Fruit fly (Drosophila melanogaster) whole organism, embryonic: ENCODE results near the gene CG13949.

Source experiments
- Atf-2 ChIP-seq: fragments of 200-800 bp; sonication (Bioruptor generic); optimal IDR thresholded peaks from 2 replicates; lab custom pipeline; 2016; ENCODE audit warnings: missing biosample characterization, missing genetic modification characterization
- CG1024 ChIP-seq: fragments of 200-800 bp; sonication (Bioruptor generic); IDR thresholded peaks from 2 replicates; pipeline ENCODE4 v1.3.6; 2022; ENCODE audit warnings: missing biosample characterization, missing genetic modification characterization
- CG10654 ChIP-seq: fragments of 200-800 bp; sonication (Bioruptor generic); optimal IDR thresholded peaks from 2 replicates; lab custom pipeline; 2016; ENCODE audit warnings: missing biosample characterization, missing genetic modification characterization
- CG12104 ChIP-seq: fragments of 200-800 bp; sonication (Bioruptor generic); optimal IDR thresholded peaks from 3 replicates; lab custom pipeline; 2016; ENCODE audit warnings: missing biosample characterization, missing genetic modification characterization
- CG12236 ChIP-seq: fragments of 200-800 bp; sonication (Bioruptor generic); optimal IDR thresholded peaks from 2 replicates; lab custom pipeline; 2016; ENCODE audit warnings: missing biosample characterization, missing genetic modification characterization
- CG12942 ChIP-seq: fragments of 200-800 bp; sonication (Bioruptor generic); optimal IDR thresholded peaks from 3 replicates; lab custom pipeline; 2016; ENCODE audit warnings: missing biosample characterization, missing genetic modification characterization
- CG13424 ChIP-seq: fragments of 200-800 bp; sonication (Bioruptor generic); optimal IDR thresholded peaks from 2 replicates; lab custom pipeline; 2019; ENCODE audit warnings: missing biosample characterization, mild to moderate bottlenecking, missing genetic modification characterization, moderate library complexity
- CG13775 ChIP-seq: fragments of 200-800 bp; sonication (Bioruptor generic); optimal IDR thresholded peaks from 3 replicates; lab custom pipeline; 2017; ENCODE audit warnings: missing biosample characterization, mild to moderate bottlenecking, missing genetic modification characterization
- CG2120 ChIP-seq: fragments of 200-800 bp; sonication (Bioruptor generic); optimal IDR thresholded peaks from 3 replicates; lab custom pipeline; 2016; ENCODE audit warnings: missing biosample characterization, missing genetic modification characterization
- CG2889 ChIP-seq: fragments of 200-800 bp; sonication (Bioruptor generic); IDR thresholded peaks from 3 replicates; pipeline ENCODE4 v1.3.6; 2022; ENCODE audit warnings: missing biosample characterization, missing genetic modification characterization
- CG3281 ChIP-seq: fragments of 200-800 bp; sonication (Bioruptor generic); optimal IDR thresholded peaks from 3 replicates; lab custom pipeline; 2017; ENCODE audit warnings: missing biosample characterization, mild to moderate bottlenecking, missing genetic modification characterization
- CG4328 ChIP-seq: fragments of 200-800 bp; sonication (Bioruptor generic); optimal IDR thresholded peaks from 3 replicates; lab custom pipeline; 2017; ENCODE audit warnings: missing biosample characterization, missing genetic modification reagents, missing genetic modification characterization
- CG4854 ChIP-seq: fragments of 200-800 bp; sonication (Bioruptor generic); optimal IDR thresholded peaks from 2 replicates; lab custom pipeline; 2016; ENCODE audit warnings: missing biosample characterization, missing genetic modification characterization, inconsistent platforms
- CG5180 ChIP-seq: fragments of 200-800 bp; sonication (Bioruptor generic); optimal IDR thresholded peaks from 3 replicates; lab custom pipeline; 2017; ENCODE audit warnings: missing biosample characterization, missing genetic modification characterization, mild to moderate bottlenecking, moderate library complexity, missing genetic modification reagents
- CG7271 ChIP-seq: fragments of 200-800 bp; sonication (Bioruptor generic); optimal IDR thresholded peaks from 2 replicates; lab custom pipeline; 2018; ENCODE audit warnings: missing biosample characterization, mild to moderate bottlenecking, missing genetic modification characterization, moderate library complexity
- CG7372 ChIP-seq: fragments of 200-800 bp; sonication (Bioruptor generic); IDR thresholded peaks from 2 replicates; pipeline ENCODE4 v1.3.6; 2022; ENCODE audit warnings: missing biosample characterization, missing genetic modification characterization
- CG7987 ChIP-seq: fragments of 200-800 bp; sonication (Bioruptor generic); optimal IDR thresholded peaks from 2 replicates; lab custom pipeline; 2018; ENCODE audit warnings: missing biosample characterization, mild to moderate bottlenecking, missing genetic modification characterization, moderate library complexity
- CG8290 ChIP-seq, 3 experiments: fragments of 200-800 bp; sonication (Bioruptor generic); optimal IDR thresholded peaks; 2 replicates each; lab custom pipeline; 2016 to 2019; ENCODE audit warnings: missing biosample characterization in 3 of 3, missing genetic modification characterization in 3 of 3, mild to moderate bottlenecking in 2 of 3, moderate library complexity in 1 of 3
- CrebB ChIP-seq: fragments of 200-800 bp; sonication (Bioruptor generic); optimal IDR thresholded peaks from 3 replicates; lab custom pipeline; 2018; ENCODE audit warnings: missing biosample characterization, mild to moderate bottlenecking, missing genetic modification characterization
- Elba2 ChIP-seq: fragments of 200-800 bp; sonication (Bioruptor generic); optimal IDR thresholded peaks from 3 replicates; lab custom pipeline; 2016; ENCODE audit warnings: missing biosample characterization, missing genetic modification characterization
- Fer2 ChIP-seq: fragments of 200-800 bp; sonication (Bioruptor generic); optimal IDR thresholded peaks from 2 replicates; lab custom pipeline; 2018; ENCODE audit warnings: missing biosample characterization, mild to moderate bottlenecking, missing genetic modification characterization, moderate library complexity
- Lim3 ChIP-seq: fragments of 200-800 bp; sonication (Bioruptor generic); IDR thresholded peaks from 2 replicates; pipeline ENCODE4 v1.3.6; 2022; ENCODE audit warnings: missing biosample characterization, missing genetic modification characterization
- MESR4 ChIP-seq: fragments of 200-800 bp; sonication (Bioruptor generic); optimal IDR thresholded peaks from 2 replicates; lab custom pipeline; 2018; ENCODE audit warnings: missing biosample characterization, mild to moderate bottlenecking, missing genetic modification characterization, moderate library complexity
- Stat92E ChIP-seq, 3 experiments: fragments of >200 bp in 2 of 3; fragments of 200-800 bp in 1 of 3; sonication (Bioruptor generic) in 1 of 3; optimal IDR thresholded peaks; 2 replicates each; lab custom pipeline; 2017 to 2019; ENCODE audit warnings: missing biosample characterization in 3 of 3, missing genetic modification characterization in 3 of 3, mild to moderate bottlenecking in 1 of 3, moderate library complexity in 1 of 3
- YL-1 ChIP-seq: fragments of 200-800 bp; sonication (Bioruptor generic); optimal IDR thresholded peaks from 3 replicates; lab custom pipeline; 2017; ENCODE audit warnings: missing biosample characterization, mild to moderate bottlenecking, missing genetic modification characterization
- cwo ChIP-seq: fragments of 200-800 bp; sonication (Bioruptor generic); optimal IDR thresholded peaks from 3 replicates; lab custom pipeline; 2017; ENCODE audit warnings: missing biosample characterization, missing genetic modification characterization, mild to moderate bottlenecking, moderate library complexity, missing genetic modification reagents
- dati ChIP-seq: fragments of 200-800 bp; sonication (Bioruptor generic); IDR thresholded peaks from 2 replicates; pipeline ENCODE4 v1.3.6; 2022; ENCODE audit warnings: missing biosample characterization, missing genetic modification characterization
- dimm ChIP-seq: fragments of 200-800 bp; sonication (Bioruptor generic); IDR thresholded peaks from 2 replicates; pipeline ENCODE4 v1.3.6; 2022; ENCODE audit warnings: missing biosample characterization, missing genetic modification characterization
- disco-r ChIP-seq: fragments of 200-800 bp; sonication (Bioruptor generic); optimal IDR thresholded peaks from 2 replicates; lab custom pipeline; 2016; ENCODE audit warnings: missing biosample characterization, missing genetic modification characterization
- gcm ChIP-seq: fragments of 200-800 bp; sonication (Bioruptor generic); optimal IDR thresholded peaks from 2 replicates; lab custom pipeline; 2019; ENCODE audit warnings: missing biosample characterization, mild to moderate bottlenecking, missing genetic modification characterization, moderate library complexity
- gsb-n ChIP-seq: fragments of 200-800 bp; sonication (Bioruptor generic); optimal IDR thresholded peaks from 3 replicates; lab custom pipeline; 2018; ENCODE audit warnings: missing biosample characterization, mild to moderate bottlenecking, missing genetic modification characterization
- ind ChIP-seq: fragments of 200-800 bp; sonication (Bioruptor generic); optimal IDR thresholded peaks from 3 replicates; lab custom pipeline; 2016; ENCODE audit warnings: missing biosample characterization, missing genetic modification characterization
- lov ChIP-seq, 2 experiments: fragments of 200-800 bp in 1 of 2; fragments of >200 bp in 1 of 2; sonication (Bioruptor generic) in 1 of 2; IDR thresholded peaks in 1 of 2; optimal IDR thresholded peaks in 1 of 2; 2 replicates in 1 of 2; 3 replicates in 1 of 2; pipeline versions ENCODE4 v1.3.6 to Lab custom; 2017 to 2022; ENCODE audit warnings: missing biosample characterization in 1 of 2, missing genetic modification characterization in 1 of 2
- luna ChIP-seq: fragments of 200-800 bp; sonication (Bioruptor generic); optimal IDR thresholded peaks from 2 replicates; lab custom pipeline; 2016; ENCODE audit warnings: missing biosample characterization, missing genetic modification characterization
- nerfin-1 ChIP-seq: fragments of 200-800 bp; sonication (Bioruptor generic); optimal IDR thresholded peaks from 3 replicates; lab custom pipeline; 2019; ENCODE audit warnings: missing biosample characterization, mild to moderate bottlenecking, missing genetic modification characterization, moderate library complexity
- p53 ChIP-seq: fragments of 200-800 bp; sonication (Bioruptor generic); optimal IDR thresholded peaks from 2 replicates; lab custom pipeline; 2016; ENCODE audit warnings: missing biosample characterization, missing genetic modification characterization
- peb ChIP-seq: fragments of 200-800 bp; sonication (Bioruptor generic); IDR thresholded peaks from 2 replicates; pipeline ENCODE4 v1.3.6; 2022; ENCODE audit warnings: missing biosample characterization, missing genetic modification characterization
- pros ChIP-seq: fragments of 200-800 bp; sonication (Bioruptor generic); optimal IDR thresholded peaks from 3 replicates; lab custom pipeline; 2019; ENCODE audit warnings: missing biosample characterization, mild to moderate bottlenecking, missing genetic modification characterization, moderate library complexity
- run ChIP-seq: fragments of 200-800 bp; sonication (Bioruptor generic); optimal IDR thresholded peaks from 3 replicates; lab custom pipeline; 2018; ENCODE audit warnings: missing biosample characterization, mild to moderate bottlenecking, missing genetic modification characterization
- sc ChIP-seq, 3 experiments: fragments of >200 bp in 2 of 3; fragments of 200-800 bp in 1 of 3; sonication (Bioruptor generic) in 1 of 3; optimal IDR thresholded peaks; 2 replicates in 2 of 3; 3 replicates in 1 of 3; lab custom pipeline; 2017; ENCODE audit warnings: mild to moderate bottlenecking in 1 of 3, missing biosample characterization in 1 of 3, missing genetic modification characterization in 1 of 3, missing genetic modification reagents in 1 of 3
- sens ChIP-seq: fragments of 200-800 bp; sonication (Bioruptor generic); peaks from one replicate; lab custom pipeline; 2016; ENCODE audit warnings: missing biosample characterization, missing genetic modification characterization
- sna ChIP-seq: fragments of 200-800 bp; sonication (Bioruptor generic); IDR thresholded peaks from 2 replicates; pipeline ENCODE4 v1.3.6; 2022; ENCODE audit warnings: missing biosample characterization, missing genetic modification characterization; ENCODE audit not compliant: partially characterized antibody
- stc ChIP-seq: fragments of 200-800 bp; sonication (Bioruptor generic); IDR thresholded peaks from 2 replicates; pipeline ENCODE4 v1.3.6; 2022; ENCODE audit warnings: missing biosample characterization, missing genetic modification characterization
- tap ChIP-seq: fragments of 200-800 bp; optimal IDR thresholded peaks from 3 replicates; lab custom pipeline; 2019; ENCODE audit warnings: missing biosample characterization, mild to moderate bottlenecking, missing genetic modification characterization, moderate library complexity
- unpg ChIP-seq: fragments of 200-800 bp; sonication (Bioruptor generic); optimal IDR thresholded peaks from 3 replicates; lab custom pipeline; 2018; ENCODE audit warnings: missing biosample characterization, mild to moderate bottlenecking, missing genetic modification characterization, moderate library complexity
- wor ChIP-seq: fragments of 200-800 bp; sonication (Bioruptor generic); IDR thresholded peaks from 2 replicates; pipeline ENCODE4 v1.3.6; 2022; ENCODE audit warnings: missing biosample characterization, missing genetic modification characterization
- zf30C ChIP-seq: fragments of 200-800 bp; sonication (Bioruptor generic); optimal IDR thresholded peaks from 3 replicates; lab custom pipeline; 2018; ENCODE audit warnings: missing biosample characterization, mild to moderate bottlenecking, missing genetic modification characterization

The CG13949 gene

DNA sequence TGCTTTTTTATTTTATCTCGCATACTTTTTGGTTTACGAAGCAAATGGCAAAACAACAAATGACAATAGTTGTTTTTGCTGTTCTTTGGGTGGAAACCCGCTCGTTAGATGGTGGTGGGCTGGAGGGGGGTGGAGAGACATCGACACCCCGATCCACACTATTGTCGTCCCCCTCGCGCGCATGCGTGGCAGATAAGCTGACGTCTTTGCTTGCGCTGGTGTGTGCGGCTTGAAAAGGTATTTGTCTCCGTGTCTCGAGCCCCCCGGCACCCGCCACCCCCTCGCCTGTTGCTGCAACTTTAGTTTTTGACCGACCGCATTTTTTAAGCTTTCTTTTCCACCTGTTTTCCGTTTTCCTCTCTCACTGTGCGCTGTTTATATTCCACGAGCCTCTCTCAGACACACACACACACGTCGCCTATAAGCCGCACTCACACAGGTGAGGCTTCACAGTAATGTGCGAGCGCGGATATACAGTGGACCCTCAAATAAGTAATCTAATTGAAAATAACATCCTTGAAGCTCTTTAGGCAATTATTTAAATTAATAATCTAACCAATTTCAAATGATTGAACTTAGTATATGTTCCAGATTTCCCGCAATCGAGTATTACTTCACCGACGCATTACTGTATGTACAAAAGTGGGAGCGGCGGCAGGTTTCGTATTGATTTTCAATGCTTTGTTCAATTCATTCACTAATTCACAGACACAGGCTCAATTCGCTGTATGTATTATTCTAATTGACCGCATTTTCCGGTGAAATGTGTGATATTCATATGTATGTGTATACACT lies 12.0 kb downstream of the CG13949 start (continued):
- TF ChIP-seq CG5180 (GFP tag; lab: Kevin White, UChicago): peak; percentile 82
- peak; percentile 57 for TF ChIP-seq p53 (GFP tag; lab: Kevin White, UChicago)
- TF ChIP-seq CG7987 (GFP tag; lab: Kevin White, UChicago): peak; percentile 84
- TF ChIP-seq CG4328 (GFP tag; lab: Kevin White, UChicago): peak; percentile 80
- peak; percentile 94 for TF ChIP-seq unpg (GFP tag; lab: Kevin White, UChicago)
- TF ChIP-seq stc (GFP tag; lab: Robert Waterston, UW): peak; percentile 92
- TF ChIP-seq zf30C (GFP tag; lab: Kevin White, UChicago): no peak
- peak; percentile 93 for TF ChIP-seq CG7372
- peak; percentile 91 for TF ChIP-seq CG2889 (GFP tag; lab: Robert Waterston, UW)
- peak; percentile 87 for TF ChIP-seq gsb-n
- peak; percentile 88 for TF ChIP-seq nerfin-1 (tag; lab: Kevin White, UChicago)
- TF ChIP-seq CG12942 (GFP tag; lab: Kevin White, UChicago): peak; percentile 90
- TF ChIP-seq gcm (GFP tag; lab: Kevin White, UChicago): peak; percentile 85
- peak; percentile 96 for TF ChIP-seq CG2120
- TF ChIP-seq tap: peak; percentile 92
- TF ChIP-seq disco-r (GFP tag; lab: Kevin White, UChicago): peak; percentile 84
- peak; percentile 91 for TF ChIP-seq Elba2
- TF ChIP-seq pros (GFP tag; lab: Kevin White, UChicago): peak; percentile 80
- TF ChIP-seq Stat92E (GFP tag; optimal IDR thresholded peaks at IDR 0.05; lab: Kevin White, UChicago): peak in 1 of 3 experiments; percentile 66
- peak; percentile 89 for TF ChIP-seq CrebB
- TF ChIP-seq CG12236 (GFP tag; lab: Kevin White, UChicago): peak; percentile 70
- peak; percentile 91 for TF ChIP-seq peb (GFP tag; lab: Robert Waterston, UW)
- peak; percentile 84 for TF ChIP-seq wor (GFP tag; lab: Robert Waterston, UW)
- TF ChIP-seq CG8290 (GFP tag; optimal IDR thresholded peaks at IDR 0.05; lab: Kevin White, UChicago): peak; percentile 88
- peak; percentile 26 to 98 for TF ChIP-seq CG8290 (tag; optimal IDR thresholded peaks at IDR 0.05; lab: Kevin White, UChicago)
- TF ChIP-seq luna (GFP tag; lab: Kevin White, UChicago): peak; percentile 74
- TF ChIP-seq sc (optimal IDR thresholded peaks at IDR 0.05; lab: Kevin White, UChicago): no peak
- peak; percentile 75 for TF ChIP-seq sc (GFP tag; optimal IDR thresholded peaks at IDR 0.05; lab: Kevin White, UChicago)
- TF ChIP-seq sna (GFP tag; lab: Robert Waterston, UW): no peak
- TF ChIP-seq sens (GFP tag; lab: Kevin White, UChicago): peak; percentile 99
- peak; percentile 89 for TF ChIP-seq CG3281 (GFP tag; lab: Kevin White, UChicago)
- TF ChIP-seq Lim3 (GFP tag; lab: Robert Waterston, UW): peak; percentile 79
- TF ChIP-seq CG13424 (tag; lab: Kevin White, UChicago): peak; percentile 96
- peak; percentile 91 for TF ChIP-seq CG1024 (GFP tag; lab: Robert Waterston, UW)
- TF ChIP-seq dimm: peak; percentile 92
- peak; percentile 87 for TF ChIP-seq Atf-2 (GFP tag; lab: Kevin White, UChicago)
- TF ChIP-seq ind (GFP tag; lab: Kevin White, UChicago): peak; percentile 93
- peak; percentile 78 for TF ChIP-seq run (tag; lab: Kevin White, UChicago)
- TF ChIP-seq cwo (GFP tag; lab: Kevin White, UChicago): peak; percentile 85
- peak; percentile 80 for TF ChIP-seq dati (GFP tag; lab: Robert Waterston, UW)
- TF ChIP-seq Fer2 (tag; lab: Kevin White, UChicago): peak; percentile 89
- TF ChIP-seq CG12104 (GFP tag; lab: Kevin White, UChicago): peak; percentile 87
- peak; percentile 24 for TF ChIP-seq MESR4 (GFP tag; lab: Kevin White, UChicago)
- TF ChIP-seq CG13775 (GFP tag; lab: Kevin White, UChicago): peak; percentile 87
- TF ChIP-seq CG7271 (tag; lab: Kevin White, UChicago): peak; percentile 28
- peak; percentile 90 for TF ChIP-seq CG4854 (GFP tag; lab: Kevin White, UChicago)
- no peak for TF ChIP-seq lov (optimal IDR thresholded peaks at IDR 0.05; lab: Kevin White, UChicago)
- TF ChIP-seq lov (GFP tag; IDR thresholded peaks at IDR 0.05; lab: Robert Waterston, UW): peak; percentile 95
- peak; percentile 70 for TF ChIP-seq YL-1
- peak; percentile 86 for TF ChIP-seq CG10654 (GFP tag; lab: Kevin White, UChicago)
